Worm (Caenorhabditis elegans): ENCODE measurements around the gene unc-103.
A peak's percentile ranks its signal among the peaks of the same experiment; 100 is the strongest.

unc-103 gene

DNA sequence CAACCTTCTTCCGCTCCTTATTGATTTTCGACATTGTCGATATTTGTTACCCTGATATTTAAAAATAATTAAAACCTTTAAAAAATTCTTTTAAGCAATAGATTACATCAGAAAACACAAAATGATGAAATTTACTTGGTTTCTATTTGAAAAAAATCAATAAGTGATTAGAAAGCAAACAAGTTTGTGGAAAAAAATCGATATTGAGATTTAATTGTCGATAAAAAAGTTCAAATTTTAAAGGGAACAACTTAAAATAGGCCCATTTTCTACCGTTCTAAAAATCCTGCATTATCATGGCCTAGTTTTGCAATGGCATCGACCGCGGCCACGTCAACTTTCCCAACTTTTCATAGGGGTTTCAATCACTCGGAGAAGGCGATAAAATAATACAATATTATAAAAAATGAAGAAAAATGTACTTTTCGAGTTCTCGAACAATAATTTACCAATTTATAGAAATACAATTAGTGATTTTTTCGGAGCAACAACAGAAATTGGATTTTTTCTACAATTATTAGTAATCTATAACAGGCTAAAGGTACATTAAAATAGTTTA lies 71.6 kb downstream of the unc-103 start, which contains the start of gene lars-1:
Gene lars-1, minus strand, starts transcription at position 51 of the 559 bp plus-strand sequence.
- TF ChIP-seq nhr-47 (tag; optimal IDR thresholded peaks at IDR 0.05), result no peak
- peak; percentile 15 for TF ChIP-seq rnt-1 (tag; optimal IDR thresholded peaks at IDR 0.05)
- TF ChIP-seq Y116A8C.19 (tag; optimal IDR thresholded peaks at IDR 0.05; ENCODE audit: borderline replicate concordance), result no peak
- peak; percentile 32 for TF ChIP-seq blmp-1 (tag; optimal IDR thresholded peaks at IDR 0.05)
- no peak for TF ChIP-seq ets-5 (GFP tag; IDR thresholded peaks at IDR 0.05)
- TF ChIP-seq snpc-4 (tag; optimal IDR thresholded peaks at IDR 0.05), result no peak
- TF ChIP-seq elt-3 (tag; optimal IDR thresholded peaks at IDR 0.05), result no peak
- no peak for TF ChIP-seq fkh-8 (tag; optimal IDR thresholded peaks at IDR 0.05)
- TF ChIP-seq lir-3 (tag; optimal IDR thresholded peaks at IDR 0.05; ENCODE audit: poor library complexity), result peak; percentile 15
- peak; percentile 94 for TF ChIP-seq pag-3 (tag; optimal IDR thresholded peaks at IDR 0.05; ENCODE audit: borderline replicate concordance, insufficient read depth)
- TF ChIP-seq lsy-2 (tag; optimal IDR thresholded peaks at IDR 0.05), result peak in 1 of 2 experiments; percentile 29
- no peak for TF ChIP-seq alr-1 (tag; optimal IDR thresholded peaks at IDR 0.05; ENCODE audit: borderline replicate concordance)
- no peak for TF ChIP-seq efl-1 (optimal IDR thresholded peaks at IDR 0.05)
- TF ChIP-seq efl-1 (GFP tag; optimal IDR thresholded peaks at IDR 0.05 in 1 of 2), result peak in 1 of 2 experiments; percentile 81
- no peak for TF ChIP-seq ceh-82 (tag; optimal IDR thresholded peaks at IDR 0.05)
- TF ChIP-seq mep-1 (tag; optimal IDR thresholded peaks at IDR 0.05), result no peak
- peak in 1 of 3 experiments; percentile 10 for TF ChIP-seq dpl-1 (GFP tag; optimal IDR thresholded peaks at IDR 0.05)
- no peak for TF ChIP-seq jun-1 (tag; optimal IDR thresholded peaks at IDR 0.05)

DNA sequence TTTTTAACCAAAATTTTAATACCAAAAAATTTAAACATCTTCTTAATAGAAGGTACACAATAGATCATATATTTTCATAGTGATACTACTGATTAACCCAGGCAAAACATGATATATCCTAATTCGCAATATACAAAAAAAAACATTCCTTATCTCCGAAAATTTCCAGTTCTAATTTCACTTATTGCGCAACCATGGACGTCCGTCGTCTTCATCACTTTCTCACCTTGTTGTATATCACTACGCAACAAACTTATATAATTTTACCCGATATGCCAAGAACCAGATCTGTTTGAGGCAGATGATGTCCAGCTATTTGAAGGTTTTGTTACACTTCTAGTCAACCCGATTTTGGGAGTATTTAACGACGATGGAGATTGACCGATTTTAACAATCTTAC lies 72.7 kb downstream of the unc-103 start, which contains the start of gene R74.2:
Gene R74.2, plus strand, starts transcription at position 316 of the 400 bp plus-strand sequence.
- TF ChIP-seq snu-23 (GFP tag; optimal IDR thresholded peaks at IDR 0.05) (no peak), blmp-1 (tag; optimal IDR thresholded peaks at IDR 0.05) (peak; percentile 98)

DNA sequence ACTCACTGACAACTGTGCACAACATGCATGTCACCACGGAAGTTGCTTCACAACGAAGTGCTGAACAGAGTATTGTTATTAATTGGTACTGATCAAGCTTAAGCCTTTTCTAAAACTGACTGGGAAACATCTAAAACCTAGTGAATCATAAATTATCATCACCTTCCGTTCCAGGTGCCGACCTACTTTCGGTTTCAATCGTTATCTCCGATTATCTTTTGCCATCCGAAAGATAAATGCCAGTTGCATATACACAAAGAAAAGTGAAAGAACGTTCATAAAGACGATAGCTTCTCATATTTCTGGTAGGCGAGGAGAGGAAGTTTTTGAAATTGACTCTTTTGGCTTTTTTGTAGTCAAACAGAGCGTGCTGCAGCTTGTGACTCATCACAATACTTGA lies 74.4 kb downstream of the unc-103 start:
- TF ChIP-seq nhr-237 (tag; optimal IDR thresholded peaks at IDR 0.05) (no peak), elt-3 (tag; optimal IDR thresholded peaks at IDR 0.05) (peak in 2 of 6 experiments; percentile 50 to 70), blmp-1 (tag; optimal IDR thresholded peaks at IDR 0.05) (peak; percentile 98), grh-1 (GFP tag; IDR thresholded peaks at IDR 0.05) (no peak), hpl-2 (GFP tag; optimal IDR thresholded peaks at IDR 0.05) (no peak), pqm-1 (tag; optimal IDR thresholded peaks at IDR 0.05) (no peak), C04F5.9 (tag; optimal IDR thresholded peaks at IDR 0.05) (no peak), xbp-1 (tag; optimal IDR thresholded peaks at IDR 0.05) (no peak), unc-130 (tag; optimal IDR thresholded peaks at IDR 0.05) (no peak), aha-1 (tag; optimal IDR thresholded peaks at IDR 0.05) (no peak), zag-1 (tag; optimal IDR thresholded peaks at IDR 0.05) (no peak), mep-1 (tag; optimal IDR thresholded peaks at IDR 0.05) (no peak)

DNA sequence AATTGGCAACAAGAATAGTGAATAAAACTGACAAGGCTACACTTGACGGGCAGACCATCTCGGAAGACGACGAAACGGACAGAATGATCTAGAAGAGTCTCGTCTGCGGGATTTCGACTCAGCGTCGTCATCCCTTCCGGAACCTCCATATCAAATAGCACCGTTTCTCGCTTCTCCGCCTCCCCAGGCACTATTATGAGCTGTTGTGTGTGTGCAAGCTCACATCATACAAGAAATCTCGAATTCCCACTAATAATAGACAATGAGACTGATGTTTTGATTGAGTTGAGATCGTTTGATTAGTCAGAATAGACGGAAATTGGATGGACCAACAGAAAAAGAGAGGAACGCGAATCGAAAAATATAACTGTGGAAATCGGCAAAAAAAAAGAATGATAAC lies 75.1 kb downstream of the unc-103 start, which contains the start of gene spp-28:
Gene spp-28, minus strand, starts transcription at position 101 of the 400 bp plus-strand sequence.
- no peak for TF ChIP-seq vab-15 (tag; optimal IDR thresholded peaks at IDR 0.05)
- no peak for TF ChIP-seq mep-1 (tag; optimal IDR thresholded peaks at IDR 0.05)
- no peak for TF ChIP-seq nhr-237 (tag; optimal IDR thresholded peaks at IDR 0.05)

DNA sequence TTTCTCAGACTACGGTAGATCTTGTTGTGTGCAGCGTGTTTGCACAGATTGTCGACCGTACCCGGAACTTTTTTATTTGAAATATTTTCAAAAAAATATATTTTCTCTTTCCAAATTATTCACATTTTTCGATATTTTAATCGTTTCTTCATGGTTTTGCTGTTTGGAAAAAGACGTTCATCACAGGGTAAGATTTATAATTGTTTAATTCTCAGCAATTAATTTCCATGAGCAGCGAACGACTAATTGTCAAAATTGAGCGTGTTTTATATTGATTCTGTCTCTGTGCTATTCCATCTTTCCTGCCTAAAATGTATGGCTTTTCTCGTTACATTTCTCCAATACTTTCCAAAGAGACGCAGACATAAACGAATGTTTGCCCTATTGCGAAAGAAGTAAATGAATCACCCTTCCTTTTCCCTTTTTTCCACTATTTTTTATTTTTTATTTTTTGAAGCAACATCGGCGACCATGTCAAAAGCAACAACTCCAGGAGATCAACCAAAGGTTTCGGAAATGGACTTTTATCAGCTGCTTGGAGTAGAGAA lies 76.0 kb downstream of the unc-103 start, which contains the start of gene dnj-16:
Gene dnj-16, plus strand, starts transcription at position 51 of the 548 bp plus-strand sequence.
- TF ChIP-seq efl-1 (optimal IDR thresholded peaks at IDR 0.05) (peak; percentile 24 to 41), efl-1 (GFP tag; optimal IDR thresholded peaks at IDR 0.05 in 1 of 2) (peak; percentile 15 to 86), nhr-90 (tag; optimal IDR thresholded peaks at IDR 0.05; ENCODE audit: poor library complexity) (no peak), nhr-71 (tag; optimal IDR thresholded peaks at IDR 0.05) (peak; percentile 31), lin-14 (GFP tag; optimal IDR thresholded peaks at IDR 0.05) (peak; percentile 66), sup-37 (GFP tag; optimal IDR thresholded peaks at IDR 0.05) (no peak), nhr-47 (tag; optimal IDR thresholded peaks at IDR 0.05) (peak; percentile 8), F16B12.6 (tag; optimal IDR thresholded peaks at IDR 0.05) (no peak), mab-9 (GFP tag; IDR thresholded peaks at IDR 0.05) (no peak), tbx-2 (tag; optimal IDR thresholded peaks at IDR 0.05) (no peak), ets-5 (GFP tag; IDR thresholded peaks at IDR 0.05) (no peak), lin-35 (GFP tag; optimal IDR thresholded peaks at IDR 0.05) (peak in 1 of 2 experiments; percentile 40), ceh-63 (GFP tag; optimal IDR thresholded peaks at IDR 0.05) (no peak), zag-1 (tag; optimal IDR thresholded peaks at IDR 0.05) (no peak), unc-30 (tag; optimal IDR thresholded peaks at IDR 0.05) (no peak), ces-1 (GFP tag; optimal IDR thresholded peaks at IDR 0.05) (no peak), pag-3 (tag; optimal IDR thresholded peaks at IDR 0.05; ENCODE audit: borderline replicate concordance, insufficient read depth) (no peak), nhr-85 (tag) (peak; percentile 19), mep-1 (tag; optimal IDR thresholded peaks at IDR 0.05) (peak; percentile 60), egl-27 (tag; optimal IDR thresholded peaks at IDR 0.05) (no peak)

All from whole organism, L1 larva.